Worm (Caenorhabditis elegans): ENCODE data around the gene W01C8.1.

W01C8.1 gene

ce11 chrX:5733728-5734252, 41.6 kb downstream of the W01C8.1 start, which contains the start of gene rgs-6:
TSS of gene rgs-6 (minus strand) at chrX:5733778.
- TF ChIP-seq egl-27 (tag; optimal IDR thresholded peaks at IDR 0.05) (no peak), fkh-2 (tag; optimal IDR thresholded peaks at IDR 0.05) (no peak), ztf-4 (tag; optimal IDR thresholded peaks at IDR 0.05) (no peak), nhr-28 (tag; optimal IDR thresholded peaks at IDR 0.05) (no peak), mdl-1 (tag; optimal IDR thresholded peaks at IDR 0.05) (no peak), ceh-82 (tag; optimal IDR thresholded peaks at IDR 0.05) (no peak), unc-39 (tag; optimal IDR thresholded peaks at IDR 0.05) (no peak), ama-1 (optimal IDR thresholded peaks at IDR 0.05) (no peak), elt-1 (tag; optimal IDR thresholded peaks at IDR 0.05) (no peak), skn-1 (tag; optimal IDR thresholded peaks at IDR 0.05) (no peak), ceh-16 (tag; optimal IDR thresholded peaks at IDR 0.05) (no peak), nhr-11 (tag; optimal IDR thresholded peaks at IDR 0.05) (no peak), lin-15B (tag; optimal IDR thresholded peaks at IDR 0.05) (no peak), R02D3.7 (tag; optimal IDR thresholded peaks at IDR 0.05) (no peak), jun-1 (tag; optimal IDR thresholded peaks at IDR 0.05) (no peak), nhr-25 (tag; optimal IDR thresholded peaks at IDR 0.05) (no peak)

ce11 chrX:5743209-5743608, 51.0 kb downstream of the W01C8.1 start, which contains the start of gene gnrr-4:
TSS of gene gnrr-4 (minus strand) at chrX:5743309.
- TF ChIP-seq jun-1 (tag; optimal IDR thresholded peaks at IDR 0.05): no peak
- TF ChIP-seq nhr-11 (tag; optimal IDR thresholded peaks at IDR 0.05): peak; percentile 26
